Fruit fly (Drosophila melanogaster) whole organism, pupa: ENCODE data around the gene CG4829.

Experiments used
- CG10348 ChIP-seq: fragments of 200-800 bp; sonication (Bioruptor generic); IDR thresholded peaks from 2 replicates; pipeline ENCODE4 v1.3.6; 2022; ENCODE audit warnings: missing biosample characterization, missing genetic modification characterization
- CG12605 ChIP-seq: fragments of 200-800 bp; sonication (Bioruptor generic); IDR thresholded peaks from 2 replicates; pipeline ENCODE4 v1.3.6; 2022; ENCODE audit warnings: missing biosample characterization, missing genetic modification characterization
- CG13204 ChIP-seq: fragments of 200-800 bp; sonication (Bioruptor generic); optimal IDR thresholded peaks from 2 replicates; lab custom pipeline; 2018; ENCODE audit warnings: missing biosample characterization, mild to moderate bottlenecking, missing genetic modification characterization, moderate library complexity
- CG14655 ChIP-seq: fragments of 200-800 bp; sonication (Bioruptor generic); optimal IDR thresholded peaks from 3 replicates; lab custom pipeline; 2017; ENCODE audit warnings: mild to moderate bottlenecking, missing biosample characterization, missing genetic modification reagents, missing genetic modification characterization
- CG15710 ChIP-seq: fragments of 200-800 bp; sonication (Bioruptor generic); optimal IDR thresholded peaks from 2 replicates; lab custom pipeline; 2018; ENCODE audit warnings: missing biosample characterization, mild to moderate bottlenecking, missing genetic modification characterization, moderate library complexity
- CG17806 ChIP-seq: fragments of 200-800 bp; sonication (Bioruptor generic); optimal IDR thresholded peaks from 2 replicates; lab custom pipeline; 2018; ENCODE audit warnings: missing biosample characterization, mild to moderate bottlenecking, missing genetic modification characterization, moderate library complexity
- CG32121 ChIP-seq: fragments of 200-800 bp; sonication (Bioruptor generic); IDR thresholded peaks from 2 replicates; pipeline ENCODE4 v1.3.6; 2022; ENCODE audit warnings: missing biosample characterization, missing genetic modification characterization
- CG34367 ChIP-seq: fragments of 200-800 bp; sonication (Bioruptor generic); optimal IDR thresholded peaks from 2 replicates; lab custom pipeline; 2018; ENCODE audit warnings: missing biosample characterization, mild to moderate bottlenecking, missing genetic modification characterization
- CG4496 ChIP-seq: fragments of 200-800 bp; sonication (Bioruptor generic); IDR thresholded peaks from 3 replicates; pipeline ENCODE4 v1.3.6; 2022; ENCODE audit warnings: missing biosample characterization, missing genetic modification characterization
- CG8159 ChIP-seq: fragments of 200-800 bp; sonication (Bioruptor generic); optimal IDR thresholded peaks from 3 replicates; lab custom pipeline; 2018; ENCODE audit warnings: missing biosample characterization, mild to moderate bottlenecking, missing genetic modification characterization, moderate library complexity
- CG8301 ChIP-seq: fragments of 200-800 bp; sonication (Bioruptor generic); optimal IDR thresholded peaks from 2 replicates; lab custom pipeline; 2018; ENCODE audit warnings: missing biosample characterization, mild to moderate bottlenecking, missing genetic modification characterization
- CG9948 ChIP-seq: fragments of 200-800 bp; sonication (Bioruptor generic); optimal IDR thresholded peaks from 2 replicates; lab custom pipeline; 2018; ENCODE audit warnings: missing biosample characterization, mild to moderate bottlenecking, missing genetic modification characterization, moderate library complexity
- D1 ChIP-seq: fragments of 200-800 bp; sonication (Bioruptor generic); optimal IDR thresholded peaks from 2 replicates; lab custom pipeline; 2018; ENCODE audit warnings: missing biosample characterization, mild to moderate bottlenecking, missing genetic modification characterization, moderate library complexity
- EcR ChIP-seq: fragments of 200-800 bp; sonication (Bioruptor generic); optimal IDR thresholded peaks from 3 replicates; lab custom pipeline; 2019; ENCODE audit warnings: missing biosample characterization, missing genetic modification characterization, mild to moderate bottlenecking, moderate library complexity, missing genetic modification reagents
- Ets98B ChIP-seq: fragments of 200-800 bp; sonication (Bioruptor generic); IDR thresholded peaks from 2 replicates; pipeline ENCODE4 v1.3.6; 2022; ENCODE audit warnings: missing biosample characterization, missing genetic modification characterization
- Pif1A ChIP-seq: fragments of 200-800 bp; sonication (Bioruptor generic); optimal IDR thresholded peaks from 3 replicates; lab custom pipeline; 2016; ENCODE audit warnings: missing biosample characterization, missing genetic modification characterization
- Pif1B ChIP-seq: fragments of 200-800 bp; sonication (Bioruptor generic); optimal IDR thresholded peaks from 3 replicates; lab custom pipeline; 2016; ENCODE audit warnings: missing biosample characterization, missing genetic modification characterization
- Snoo ChIP-seq: fragments of 200-800 bp; sonication (Bioruptor generic); optimal IDR thresholded peaks from 3 replicates; lab custom pipeline; 2017; ENCODE audit warnings: missing biosample characterization, mild to moderate bottlenecking, missing genetic modification characterization, inconsistent platforms
- fd96Ca ChIP-seq: fragments of 200-800 bp; sonication (Bioruptor generic); IDR thresholded peaks from 3 replicates; pipeline ENCODE4 v1.3.6; 2022; ENCODE audit warnings: missing biosample characterization, missing genetic modification characterization
- gl ChIP-seq: fragments of 200-800 bp; sonication (Bioruptor generic); optimal IDR thresholded peaks from 2 replicates; lab custom pipeline; 2018; ENCODE audit warnings: missing biosample characterization, mild to moderate bottlenecking, missing genetic modification characterization
- rn ChIP-seq: fragments of 200-800 bp; sonication (Bioruptor generic); IDR thresholded peaks from 2 replicates; pipeline ENCODE4 v1.3.6; 2022; ENCODE audit warnings: missing biosample characterization, missing genetic modification characterization

CG4829 gene

dm6 chrX:16821216-16821615 lies 9.7 kb downstream of the CG4829 start:
- peak; percentile 29 for TF ChIP-seq CG8301 (tag; lab: Kevin White, UChicago)
- no peak for TF ChIP-seq CG8159 (tag; lab: Kevin White, UChicago)
- TF ChIP-seq Pif1A (GFP tag; lab: Kevin White, UChicago) = peak; percentile 31
- TF ChIP-seq CG15710 (tag; lab: Kevin White, UChicago) = no peak
- no peak for TF ChIP-seq rn (GFP tag; lab: Robert Waterston, UW)
- no peak for TF ChIP-seq Pif1B (GFP tag; lab: Kevin White, UChicago)
- peak; percentile 66 for TF ChIP-seq CG32121
- TF ChIP-seq EcR (GFP tag; lab: Kevin White, UChicago) = no peak
- peak; percentile 4 for TF ChIP-seq CG17806 (tag; lab: Kevin White, UChicago)
- TF ChIP-seq D1 (tag; lab: Kevin White, UChicago) = no peak
- TF ChIP-seq Ets98B (GFP tag; lab: Robert Waterston, UW) = no peak; the same call in 1 of the 2 replicates
- no peak for TF ChIP-seq CG10348
- no peak for TF ChIP-seq CG13204 (GFP tag; lab: Kevin White, UChicago)
- no peak for TF ChIP-seq Snoo (tag; lab: Kevin White, UChicago)
- no peak for TF ChIP-seq gl (tag; lab: Kevin White, UChicago)
- peak; percentile 36 for TF ChIP-seq CG14655 (GFP tag; lab: Kevin White, UChicago)
- 0 out of 3 replicates have a peak, but pooled peaks have one; percentile 14 for TF ChIP-seq fd96Ca (GFP tag; lab: Robert Waterston, UW)
- no peak for TF ChIP-seq CG12605 (GFP tag; lab: Robert Waterston, UW)
- no peak for TF ChIP-seq CG34367 (tag; lab: Kevin White, UChicago)
- TF ChIP-seq CG9948 (tag; lab: Kevin White, UChicago) = no peak
- TF ChIP-seq CG4496 (GFP tag; lab: Robert Waterston, UW) = peak; percentile 61; the same call in 2 of the 3 replicates

dm6 chrX:16822080-16822479 lies 10.6 kb downstream of the CG4829 start:
- TF ChIP-seq EcR (GFP tag; lab: Kevin White, UChicago) (no peak), fd96Ca (GFP tag; lab: Robert Waterston, UW) (peak; percentile 84), CG13204 (GFP tag; lab: Kevin White, UChicago) (peak; percentile 24), CG34367 (tag; lab: Kevin White, UChicago) (peak; percentile 68), D1 (tag; lab: Kevin White, UChicago) (peak; percentile 21), CG8301 (tag; lab: Kevin White, UChicago) (peak; percentile 73), rn (GFP tag; lab: Robert Waterston, UW) (peak; percentile 71), Pif1B (GFP tag; lab: Kevin White, UChicago) (peak; percentile 66), CG14655 (GFP tag; lab: Kevin White, UChicago) (peak; percentile 70), CG8159 (tag; lab: Kevin White, UChicago) (peak; percentile 74), CG10348 (peak; percentile 67), gl (tag; lab: Kevin White, UChicago) (peak; percentile 15), CG9948 (tag; lab: Kevin White, UChicago) (peak; percentile 77), Ets98B (GFP tag; lab: Robert Waterston, UW) (peak; percentile 88), CG12605 (GFP tag; lab: Robert Waterston, UW) (peak; percentile 87), CG32121 (peak; percentile 89), CG4496 (GFP tag; lab: Robert Waterston, UW) (peak; percentile 90), CG17806 (tag; lab: Kevin White, UChicago) (peak; percentile 75), CG15710 (tag; lab: Kevin White, UChicago) (peak; percentile 83), Pif1A (GFP tag; lab: Kevin White, UChicago) (peak; percentile 68), Snoo (tag; lab: Kevin White, UChicago) (peak; percentile 55)

dm6 chrX:16829439-16830028 lies 18.0 kb downstream of the CG4829 start:
- TF ChIP-seq CG9948 (tag; lab: Kevin White, UChicago) = peak; percentile 46
- TF ChIP-seq CG14655 (GFP tag; lab: Kevin White, UChicago) = peak; percentile 20
- TF ChIP-seq CG34367 (tag; lab: Kevin White, UChicago) = peak; percentile 28
- peak; percentile 24 for TF ChIP-seq CG15710 (tag; lab: Kevin White, UChicago)
- no peak for TF ChIP-seq fd96Ca (GFP tag; lab: Robert Waterston, UW)
- TF ChIP-seq D1 (tag; lab: Kevin White, UChicago) = no peak
- TF ChIP-seq Snoo (tag; lab: Kevin White, UChicago) = no peak
- TF ChIP-seq CG13204 (GFP tag; lab: Kevin White, UChicago) = no peak
- no peak for TF ChIP-seq CG32121
- TF ChIP-seq CG17806 (tag; lab: Kevin White, UChicago) = peak; percentile 48
- no peak for TF ChIP-seq gl (tag; lab: Kevin White, UChicago)
- no peak for TF ChIP-seq EcR (GFP tag; lab: Kevin White, UChicago)
- peak; percentile 26 for TF ChIP-seq CG8301 (tag; lab: Kevin White, UChicago)
- TF ChIP-seq CG8159 (tag; lab: Kevin White, UChicago) = peak; percentile 51

- TF ChIP-seq CG17806 (tag; lab: Kevin White, UChicago) = no peak
- TF ChIP-seq Ets98B (GFP tag; lab: Robert Waterston, UW) = no peak
- no peak for TF ChIP-seq CG8301 (tag; lab: Kevin White, UChicago)
- no peak for TF ChIP-seq CG32121
- peak; percentile 10; the same call in 1 of the 3 replicates for TF ChIP-seq CG4496 (GFP tag; lab: Robert Waterston, UW)
- TF ChIP-seq CG9948 (tag; lab: Kevin White, UChicago) = peak; percentile 14
- TF ChIP-seq CG34367 (tag; lab: Kevin White, UChicago) = no peak
- no peak for TF ChIP-seq CG14655 (GFP tag; lab: Kevin White, UChicago)
Observed at dm6 chrX:16830081-16830480, 18.6 kb downstream of the CG4829 start.

dm6 chrX:16831848-16832247 lies 20.3 kb downstream of the CG4829 start:
- no peak for TF ChIP-seq CG13204 (GFP tag; lab: Kevin White, UChicago)
- TF ChIP-seq D1 (tag; lab: Kevin White, UChicago) = no peak
- TF ChIP-seq CG8159 (tag; lab: Kevin White, UChicago) = no peak
